Worm (Caenorhabditis elegans) whole organism, late embryonic: ENCODE results near the gene gln-3.

Experiments
- C08G9.2 ChIP-seq: sonication (generic microtip); optimal IDR thresholded peaks from 2 replicates; lab custom pipeline; 2016; ENCODE audit warnings: mild to moderate bottlenecking, missing genetic modification characterization, moderate library complexity, missing compliant biosample characterization
- F13H6.1 ChIP-seq: sonication (generic microtip); optimal IDR thresholded peaks from 2 replicates; lab custom pipeline; 2016; ENCODE audit warnings: missing genetic modification characterization, missing compliant biosample characterization
- T23F11.4 ChIP-seq: fragments of 200-800 bp; sonication (Bioruptor generic); optimal IDR thresholded peaks from 2 replicates; lab custom pipeline; 2018; ENCODE audit warnings: mild to moderate bottlenecking, missing genetic modification characterization, missing compliant biosample characterization
- ama-1 ChIP-seq: fragments of 150-350 bp; optimal IDR thresholded peaks from 2 replicates; lab custom pipeline; 2014
- ceh-24 ChIP-seq: sonication (generic microtip); optimal IDR thresholded peaks from 2 replicates; lab custom pipeline; 2016; ENCODE audit warnings: mild to moderate bottlenecking, missing genetic modification characterization, missing compliant biosample characterization
- ceh-30 ChIP-seq: fragments of 150-350 bp; optimal IDR thresholded peaks from 2 replicates; lab custom pipeline; 2014; ENCODE audit warnings: missing biosample characterization, missing genetic modification characterization
- ceh-31 ChIP-seq: sonication (generic microtip); optimal IDR thresholded peaks from 2 replicates; lab custom pipeline; 2016; ENCODE audit warnings: missing genetic modification characterization, missing compliant biosample characterization
- ceh-34 ChIP-seq: sonication (generic microtip); optimal IDR thresholded peaks from 2 replicates; lab custom pipeline; 2016; ENCODE audit warnings: mild to moderate bottlenecking, missing genetic modification characterization, missing compliant biosample characterization
- ceh-45 ChIP-seq: fragments of 200-800 bp; sonication (Bioruptor generic); IDR thresholded peaks from 2 replicates; pipeline ENCODE4 v1.3.6; 2022; ENCODE audit warnings: missing genetic modification reagents, missing genetic modification characterization, missing compliant biosample characterization
- ceh-6 ChIP-seq: fragments of 200-800 bp; sonication (Bioruptor generic); optimal IDR thresholded peaks from 2 replicates; lab custom pipeline; 2018; ENCODE audit warnings: mild to moderate bottlenecking, missing genetic modification characterization, missing compliant biosample characterization
- ceh-9 ChIP-seq: sonication (generic microtip); optimal IDR thresholded peaks from 2 replicates; lab custom pipeline; 2016; ENCODE audit warnings: mild to moderate bottlenecking, missing genetic modification characterization, inconsistent platforms, missing compliant biosample characterization
- dmd-4 ChIP-seq: sonication (generic microtip); optimal IDR thresholded peaks from 2 replicates; lab custom pipeline; 2016; ENCODE audit warnings: borderline replicate concordance, missing genetic modification characterization, missing compliant biosample characterization
- elt-2 ChIP-seq: sonication (generic microtip); optimal IDR thresholded peaks from 2 replicates; lab custom pipeline; 2016; ENCODE audit warnings: missing genetic modification reagents, missing genetic modification characterization, missing compliant biosample characterization
- fax-1 ChIP-seq: sonication (generic microtip); optimal IDR thresholded peaks from 2 replicates; lab custom pipeline; 2016; ENCODE audit warnings: missing genotype, missing genetic modification characterization, missing compliant biosample characterization
- fkh-10 ChIP-seq: fragments of 150-350 bp; optimal IDR thresholded peaks from 2 replicates; lab custom pipeline; 2014; ENCODE audit warnings: missing biosample characterization, missing genetic modification reagents, missing genetic modification characterization
- hlh-15 ChIP-seq: sonication (generic microtip); optimal IDR thresholded peaks from 2 replicates; lab custom pipeline; 2016; ENCODE audit warnings: missing genetic modification characterization, missing compliant biosample characterization
- hlh-30 ChIP-seq: sonication (generic microtip); optimal IDR thresholded peaks from 2 replicates; lab custom pipeline; 2017; ENCODE audit warnings: antibody characterized with exemption, missing genetic modification characterization, missing compliant biosample characterization; ENCODE audit not compliant: insufficient read depth
- hlh-8 ChIP-seq: sonication (generic microtip); optimal IDR thresholded peaks from 2 replicates; lab custom pipeline; 2016; ENCODE audit warnings: missing genotype, missing genetic modification characterization, missing compliant biosample characterization
- mec-3 ChIP-seq: sonication (generic microtip); optimal IDR thresholded peaks from 2 replicates; lab custom pipeline; 2016; ENCODE audit warnings: borderline replicate concordance, missing genetic modification characterization, missing compliant biosample characterization
- nhr-232 ChIP-seq: sonication (generic microtip); optimal IDR thresholded peaks from 2 replicates; lab custom pipeline; 2016; ENCODE audit warnings: missing genetic modification characterization, missing compliant biosample characterization
- npax-4 ChIP-seq: sonication (generic microtip); optimal IDR thresholded peaks from 2 replicates; lab custom pipeline; 2016; ENCODE audit warnings: missing genetic modification characterization, missing compliant biosample characterization
- odd-2 ChIP-seq: sonication (generic microtip); optimal IDR thresholded peaks from 2 replicates; lab custom pipeline; 2017; ENCODE audit warnings: antibody characterized with exemption, mild to moderate bottlenecking, missing genetic modification characterization, missing compliant biosample characterization
- pha-2 ChIP-seq: sonication (generic microtip); optimal IDR thresholded peaks from 2 replicates; lab custom pipeline; 2017; ENCODE audit warnings: mild to moderate bottlenecking, missing genetic modification characterization, missing compliant biosample characterization
- pha-4 ChIP-seq: fragments of 150-350 bp; optimal IDR thresholded peaks from 2 replicates; lab custom pipeline; 2018; ENCODE audit warnings: missing biosample characterization, missing genetic modification reagents, missing genetic modification characterization
- pqm-1 ChIP-seq: sonication (generic microtip); optimal IDR thresholded peaks from 2 replicates; lab custom pipeline; 2016; ENCODE audit warnings: missing genetic modification characterization, missing compliant biosample characterization
- pros-1 ChIP-seq: fragments of 150-350 bp; optimal IDR thresholded peaks from 2 replicates; lab custom pipeline; 2014; ENCODE audit warnings: missing biosample characterization, missing genetic modification reagents, missing genetic modification characterization
- ref-2 ChIP-seq: sonication (generic microtip); optimal IDR thresholded peaks from 2 replicates; lab custom pipeline; 2016; ENCODE audit warnings: missing genetic modification characterization, missing compliant biosample characterization
- rnt-1 ChIP-seq: sonication (generic microtip); optimal IDR thresholded peaks from 2 replicates; lab custom pipeline; 2016; ENCODE audit warnings: missing genetic modification characterization, missing compliant biosample characterization
- sox-2 ChIP-seq: fragments of 200-800 bp; sonication (Bioruptor generic); IDR thresholded peaks from 2 replicates; pipeline ENCODE4 v1.3.6; 2022; ENCODE audit warnings: missing genetic modification reagents, missing genetic modification characterization, missing compliant biosample characterization
- sox-4 ChIP-seq: sonication (generic microtip); optimal IDR thresholded peaks from 2 replicates; lab custom pipeline; 2017; ENCODE audit warnings: mild to moderate bottlenecking, missing genetic modification characterization, inconsistent platforms, missing compliant biosample characterization
- syd-9 ChIP-seq: sonication (generic microtip); optimal IDR thresholded peaks from 2 replicates; lab custom pipeline; 2016; ENCODE audit warnings: mild to moderate bottlenecking, missing genetic modification characterization, moderate library complexity, missing compliant biosample characterization
- tbx-2 ChIP-seq: sonication (generic microtip); optimal IDR thresholded peaks from 2 replicates; lab custom pipeline; 2016; ENCODE audit warnings: missing genetic modification characterization, missing compliant biosample characterization
- unc-3 ChIP-seq, 2 experiments: fragments of 200-800 bp in 1 of 2; sonication (Bioruptor generic) in 1 of 2; sonication (generic microtip) in 1 of 2; conservative IDR thresholded peaks in 1 of 2; optimal IDR thresholded peaks in 1 of 2; 2 replicates each; pipeline versions ENCODE4 v1.3.6 to Lab custom; 2016 to 2022; ENCODE audit warnings: missing compliant biosample characterization in 2 of 2, missing genetic modification characterization in 2 of 2, missing genetic modification reagents in 1 of 2
- unc-42 ChIP-seq: sonication (generic microtip); optimal IDR thresholded peaks from 2 replicates; lab custom pipeline; 2016; ENCODE audit warnings: missing genotype, missing genetic modification characterization, missing compliant biosample characterization
- zip-5 ChIP-seq: sonication (generic microtip); optimal IDR thresholded peaks from 2 replicates; lab custom pipeline; 2016; ENCODE audit warnings: missing genetic modification characterization, missing compliant biosample characterization
- ztf-16 ChIP-seq: sonication (generic microtip); optimal IDR thresholded peaks from 2 replicates; lab custom pipeline; 2017; ENCODE audit warnings: missing genetic modification characterization, missing compliant biosample characterization

gln-3 gene

DNA sequence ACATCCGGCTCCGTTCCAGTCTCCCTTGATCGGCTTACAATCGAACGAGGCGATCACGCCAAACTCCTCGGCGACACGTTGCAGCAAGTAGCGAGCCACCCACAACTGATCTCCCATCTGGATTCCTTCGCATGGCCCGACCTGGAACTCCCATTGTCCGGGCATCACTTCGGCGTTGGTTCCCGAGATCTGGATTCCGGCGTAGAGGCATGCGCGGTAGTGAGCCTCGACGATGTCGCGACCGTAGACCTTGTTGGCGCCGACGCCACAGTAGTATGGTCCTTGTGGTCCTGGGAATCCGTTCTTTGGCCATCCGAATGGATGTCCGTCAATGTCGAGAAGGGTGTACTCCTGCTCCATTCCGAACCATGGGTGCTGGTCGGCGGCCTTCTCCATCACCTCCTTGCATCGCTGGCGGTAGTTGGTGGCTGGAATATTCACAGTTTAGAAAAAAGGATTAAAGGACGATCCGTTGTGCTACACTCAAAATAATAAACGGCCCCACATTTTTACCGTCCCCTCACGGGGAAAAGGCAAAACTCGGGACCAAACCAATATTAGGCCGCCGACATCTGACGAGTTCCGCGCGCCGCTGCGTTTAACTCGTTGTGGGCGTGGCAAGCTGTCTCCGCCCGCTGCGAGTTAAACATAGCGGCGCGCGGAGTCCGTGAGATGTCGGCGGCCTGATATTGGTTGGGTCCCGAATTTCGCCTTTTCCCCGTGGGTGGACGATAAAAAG is 1.6 kb downstream of the gln-3 start:
- no peak for TF ChIP-seq fax-1 (tag; lab: Kevin White, UChicago)
- no peak for TF ChIP-seq sox-2 (GFP tag; lab: Robert Waterston, UW)
- no peak for TF ChIP-seq F13H6.1 (tag; lab: Kevin White, UChicago)
- no peak for TF ChIP-seq pqm-1 (tag; lab: Kevin White, UChicago)
- TF ChIP-seq tbx-2, result no peak
- TF ChIP-seq ceh-6 (GFP tag; lab: Kevin White, UChicago), result peak; percentile 31

DNA sequence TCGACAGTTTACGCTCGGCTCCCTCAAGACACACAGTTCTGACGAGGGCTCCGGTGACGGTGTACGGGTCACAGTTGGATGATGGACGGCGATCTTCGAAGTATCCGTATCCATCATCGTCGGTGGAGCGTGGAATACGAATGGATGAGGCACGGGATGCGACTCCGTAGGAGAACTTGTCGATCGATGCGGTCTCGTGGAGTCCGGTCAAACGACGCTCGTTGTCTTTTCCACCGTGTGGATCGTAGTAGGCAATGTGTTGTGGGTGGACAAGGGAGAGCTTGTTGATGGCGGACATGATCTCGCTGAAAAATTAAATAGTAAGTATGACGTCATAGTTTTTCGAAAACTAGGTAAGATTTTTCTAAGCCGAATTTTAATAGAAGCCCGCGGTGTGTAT is 2.5 kb downstream of the gln-3 start:
- TF ChIP-seq ceh-45 (no peak), hlh-15 (no peak), dmd-4 (no peak), odd-2 (tag; lab: Kevin White, UChicago) (no peak), unc-42 (tag; lab: Kevin White, UChicago) (no peak), nhr-232 (tag; lab: Kevin White, UChicago) (no peak), sox-4 (tag; lab: Kevin White, UChicago) (no peak), fkh-10 (no peak), hlh-30 (no peak), elt-2 (tag; lab: Kevin White, UChicago) (no peak), ceh-6 (GFP tag; lab: Kevin White, UChicago) (no peak), ceh-24 (no peak), npax-4 (tag; lab: Kevin White, UChicago) (no peak), sox-2 (GFP tag; lab: Robert Waterston, UW) (no peak), fax-1 (tag; lab: Kevin White, UChicago) (no peak), pha-2 (tag; lab: Kevin White, UChicago) (no peak), ztf-16 (tag; lab: Kevin White, UChicago) (no peak), zip-5 (tag; lab: Kevin White, UChicago) (no peak), hlh-8 (tag; lab: Kevin White, UChicago) (no peak), ref-2 (tag; lab: Kevin White, UChicago) (no peak)

DNA sequence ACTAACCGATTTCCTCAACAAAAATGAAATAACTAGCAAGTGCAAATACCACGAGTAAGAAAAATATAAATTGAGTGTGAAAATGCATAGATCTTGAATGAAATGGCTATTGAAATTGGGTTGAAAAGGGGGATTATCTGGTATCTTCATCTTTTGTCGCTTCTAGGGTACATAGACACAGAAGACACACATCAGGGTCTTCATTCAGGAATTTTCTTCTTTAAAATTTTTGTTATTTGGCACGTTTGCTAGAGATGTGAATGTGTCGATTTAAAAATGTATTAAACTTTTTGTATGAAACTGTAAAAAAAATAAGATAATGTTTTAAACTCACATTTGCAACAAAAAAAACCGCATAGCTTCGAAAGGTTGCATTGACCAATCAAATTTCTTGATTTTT is 23.4 kb downstream of the gln-3 start, which contains the start of gene Y105C5B.25:
TSS of gene Y105C5B.25 (minus strand) at position 101 of the 400 bp plus-strand sequence.
- TF ChIP-seq ceh-30, result no peak
- no peak for TF ChIP-seq ceh-31 (tag; lab: Kevin White, UChicago)
- no peak for TF ChIP-seq zip-5 (tag; lab: Kevin White, UChicago)
- no peak for TF ChIP-seq syd-9 (tag; lab: Kevin White, UChicago)

DNA sequence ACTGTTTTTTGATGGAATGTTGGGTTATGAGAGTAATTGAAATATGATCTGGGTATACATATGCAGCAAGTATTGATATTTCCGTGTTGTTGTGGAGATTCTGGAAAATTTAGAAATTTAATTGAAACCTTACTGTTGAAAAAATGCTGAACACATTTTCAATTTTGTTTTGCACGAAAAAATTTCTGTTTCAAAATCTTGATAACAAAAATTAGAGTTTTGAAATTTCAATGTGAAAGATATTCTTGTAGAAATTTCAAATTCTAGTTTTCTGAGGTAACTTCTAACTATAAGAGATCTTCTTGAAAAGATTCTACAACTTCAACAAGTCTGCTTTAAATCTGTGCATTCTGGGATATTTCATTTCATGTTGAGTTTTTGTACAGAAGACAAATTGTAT is 24.4 kb downstream of the gln-3 start:
- no peak for TF ChIP-seq fkh-10
- no peak for TF ChIP-seq C08G9.2 (tag; lab: Kevin White, UChicago)
- no peak for TF ChIP-seq F13H6.1 (tag; lab: Kevin White, UChicago)
- no peak for TF ChIP-seq unc-3 (GFP tag; conservative IDR thresholded peaks at IDR 0.05; lab: Robert Waterston, UW)
- no peak for TF ChIP-seq unc-3 (tag; optimal IDR thresholded peaks at IDR 0.05; lab: Kevin White, UChicago)
- no peak for TF ChIP-seq ama-1 (lab: Kevin White, UChicago)
- no peak for TF ChIP-seq T23F11.4 (GFP tag; lab: Kevin White, UChicago)
- no peak for TF ChIP-seq ceh-34
- no peak for TF ChIP-seq rnt-1 (tag; lab: Kevin White, UChicago)
- TF ChIP-seq pha-4 (tag; lab: Kevin White, UChicago), result no peak
- no peak for TF ChIP-seq mec-3 (tag; lab: Kevin White, UChicago)
- TF ChIP-seq ceh-24, result no peak
- TF ChIP-seq pros-1 (tag; lab: Kevin White, UChicago), result no peak
- TF ChIP-seq ceh-9, result no peak
